Worm (Caenorhabditis elegans) whole organism, midembryonic: ENCODE data around the gene vang-1.

ENCODE experiments used
- T22C8.4 ChIP-seq: fragments of 200-800 bp; sonication (Bioruptor generic); IDR thresholded peaks from 2 replicates; pipeline ENCODE4 v1.3.6; 2022; ENCODE audit warnings: missing genetic modification characterization, missing compliant biosample characterization
- med-1 ChIP-seq: sonication (generic microtip); optimal IDR thresholded peaks from 2 replicates; lab custom pipeline; 2017; ENCODE audit warnings: missing genetic modification characterization, mild to moderate bottlenecking, missing compliant biosample characterization, antibody characterized with exemption, missing genetic modification reagents; ENCODE audit not compliant: insufficient read depth

- no peak for TF ChIP-seq med-1 (GFP tag; lab: Kevin White, UChicago)
- no peak for TF ChIP-seq T22C8.4 (GFP tag; lab: Robert Waterston, UW)
Measured at ce11 chrX:2928089-2928488, 42.4 kb downstream of the vang-1 start.
